Worm (Caenorhabditis elegans): ENCODE data around the gene fbxa-19.
"Not testable (repeated sequence)": the region's sequence is repeated elsewhere in the genome, so short reads cannot be mapped to it uniquely, and the experiment has no call there.

Gene fbxa-19

DNA sequence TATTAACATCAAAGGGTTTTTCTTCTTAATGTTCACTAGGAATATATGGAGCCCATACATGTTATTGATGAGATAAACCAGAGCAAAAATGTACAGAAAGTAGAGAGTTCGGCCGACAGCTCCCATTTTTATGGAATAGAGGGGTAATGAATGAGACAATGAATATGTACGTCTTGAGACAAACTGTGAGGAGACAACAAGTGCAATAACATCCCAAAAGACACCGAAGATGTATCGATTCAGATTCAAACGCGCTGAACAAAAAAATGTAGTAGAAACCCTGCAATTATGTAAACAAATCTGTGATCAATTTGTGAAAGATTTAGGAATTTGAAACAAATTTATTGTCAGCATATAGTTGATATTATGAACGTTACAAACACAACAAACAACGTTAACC, 31.8 kb downstream of the fbxa-19 start:
- no peak for TF ChIP-seq him-1 (tag; optimal IDR thresholded peaks at IDR 0.05)
- no peak for TF ChIP-seq W03F9.2 (tag; optimal IDR thresholded peaks at IDR 0.05)
- no peak for TF ChIP-seq dao-5 (tag; optimal IDR thresholded peaks at IDR 0.05)

DNA sequence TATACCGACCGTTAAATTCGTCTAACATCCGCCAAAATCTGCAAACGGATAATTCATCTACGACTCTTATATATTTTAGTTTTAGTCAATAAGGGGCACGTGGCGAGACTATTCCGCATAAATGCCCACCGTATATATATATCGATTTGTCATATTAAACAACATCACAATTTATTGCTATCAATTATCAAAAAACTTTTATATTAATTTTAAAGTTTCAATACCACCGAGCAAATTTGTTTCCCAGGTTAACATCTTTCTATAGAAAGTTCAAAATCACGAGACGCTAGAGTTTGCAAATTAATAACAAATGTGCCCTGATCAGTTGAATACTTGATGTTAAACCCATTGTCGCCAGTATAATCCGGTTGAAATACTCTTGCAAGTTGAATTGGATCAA, 32.3 kb downstream of the fbxa-19 start, which contains the start of gene Y82E9BL.5:
Gene Y82E9BL.5, minus strand, starts transcription at position 101 of the 400 bp plus-strand sequence.
- TF ChIP-seq him-1 (tag; optimal IDR thresholded peaks at IDR 0.05) (no peak), W03F9.2 (tag; optimal IDR thresholded peaks at IDR 0.05) (no peak), dao-5 (tag; optimal IDR thresholded peaks at IDR 0.05) (no peak)

DNA sequence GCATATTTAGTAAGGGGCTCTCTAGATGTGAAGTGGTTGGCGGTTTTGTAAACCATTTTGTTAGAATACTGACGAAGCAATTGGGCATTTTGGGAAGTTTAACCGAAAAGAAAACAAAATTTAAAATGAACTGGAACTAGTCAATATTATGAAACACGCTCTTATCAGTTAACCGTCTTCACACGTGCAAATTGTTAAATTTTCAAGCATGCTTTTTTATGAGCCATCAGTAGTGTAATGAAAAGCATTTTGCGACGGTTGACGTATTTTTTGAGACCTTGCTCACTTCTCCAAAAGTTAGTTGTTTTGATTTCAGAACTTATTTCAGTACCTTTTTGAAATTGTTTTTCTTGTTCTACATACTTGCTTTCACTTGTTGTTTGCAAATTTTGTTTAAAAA, 34.1 kb downstream of the fbxa-19 start, which contains the start of gene fbxa-25:
Gene fbxa-25, minus strand, starts transcription at position 138 of the 400 bp plus-strand sequence.
- TF ChIP-seq W03F9.2 (tag; optimal IDR thresholded peaks at IDR 0.05) (no peak), dao-5 (tag; optimal IDR thresholded peaks at IDR 0.05) (no peak), him-1 (tag; optimal IDR thresholded peaks at IDR 0.05) (no peak)

DNA sequence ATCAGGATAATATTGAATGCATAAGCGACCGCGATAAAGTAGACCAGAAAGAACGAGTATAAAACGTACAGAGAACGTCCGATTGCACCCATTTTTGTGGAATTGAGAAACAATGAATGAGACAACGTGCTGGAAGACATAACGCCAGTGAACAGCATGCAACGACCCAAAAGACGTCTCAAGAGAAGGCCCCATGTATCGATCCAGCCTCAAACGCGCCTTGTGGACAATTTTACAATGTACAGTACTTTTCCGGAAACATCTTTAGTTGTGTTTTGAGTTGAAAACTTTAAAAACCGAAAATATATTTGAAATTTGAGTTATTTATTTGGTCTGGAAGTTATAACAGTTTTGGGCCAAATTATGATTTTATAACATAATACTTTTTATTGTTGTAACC, 35.5 kb downstream of the fbxa-19 start, which contains the start of gene Y82E9BL.3:
Gene Y82E9BL.3, minus strand, starts transcription at position 101 of the 400 bp plus-strand sequence.
- TF ChIP-seq him-1 (tag; optimal IDR thresholded peaks at IDR 0.05) (no peak), dao-5 (tag; optimal IDR thresholded peaks at IDR 0.05) (no peak), W03F9.2 (tag; optimal IDR thresholded peaks at IDR 0.05) (no peak)

DNA sequence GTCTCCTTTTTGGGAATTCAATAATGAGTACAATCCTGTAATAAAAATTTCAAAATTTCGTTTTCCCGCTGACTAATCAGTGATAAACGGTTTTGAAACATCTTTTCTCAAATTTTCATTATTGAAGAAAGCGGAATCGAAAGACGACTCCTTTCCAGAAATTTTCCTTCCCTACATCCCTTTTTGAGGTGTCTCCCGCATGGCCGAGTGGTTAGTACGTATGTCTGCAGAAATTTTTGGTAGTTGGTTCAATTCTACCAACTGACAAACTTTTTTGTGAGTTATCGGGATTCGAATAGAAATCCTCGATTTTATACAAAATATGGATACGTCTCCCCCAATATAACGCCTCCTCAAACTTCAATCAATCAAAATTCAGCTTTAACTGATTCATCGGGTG, 39.3 kb downstream of the fbxa-19 start:
- no peak for TF ChIP-seq W03F9.2 (tag; optimal IDR thresholded peaks at IDR 0.05)
- TF ChIP-seq dao-5 (tag; optimal IDR thresholded peaks at IDR 0.05): no peak
- no peak for TF ChIP-seq him-1 (tag; optimal IDR thresholded peaks at IDR 0.05)

DNA sequence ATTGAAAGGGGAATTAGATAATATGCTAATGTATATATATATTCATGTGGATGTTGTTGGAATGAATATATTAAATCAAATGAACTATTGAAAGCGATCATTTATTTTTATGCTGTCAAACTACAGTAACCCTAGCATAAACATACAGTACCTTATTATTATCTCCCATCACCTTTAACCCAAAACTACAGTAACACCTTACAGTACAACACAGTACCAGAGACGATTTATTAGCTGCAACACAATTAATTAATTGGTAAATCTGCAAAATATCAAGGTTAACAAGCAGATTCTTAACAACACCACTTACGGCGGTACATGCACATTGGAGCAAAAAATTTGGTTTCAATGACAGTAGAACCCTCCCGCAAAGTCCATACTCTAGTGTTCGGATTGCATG, 40.1 kb downstream of the fbxa-19 start, which contains the start of gene Y82E9BL.1:
Gene Y82E9BL.1, minus strand, starts transcription at position 101 of the 400 bp plus-strand sequence.
- TF ChIP-seq dao-5 (tag; optimal IDR thresholded peaks at IDR 0.05): no peak
- TF ChIP-seq W03F9.2 (tag; optimal IDR thresholded peaks at IDR 0.05): no peak
- no peak for TF ChIP-seq him-1 (tag; optimal IDR thresholded peaks at IDR 0.05)

DNA sequence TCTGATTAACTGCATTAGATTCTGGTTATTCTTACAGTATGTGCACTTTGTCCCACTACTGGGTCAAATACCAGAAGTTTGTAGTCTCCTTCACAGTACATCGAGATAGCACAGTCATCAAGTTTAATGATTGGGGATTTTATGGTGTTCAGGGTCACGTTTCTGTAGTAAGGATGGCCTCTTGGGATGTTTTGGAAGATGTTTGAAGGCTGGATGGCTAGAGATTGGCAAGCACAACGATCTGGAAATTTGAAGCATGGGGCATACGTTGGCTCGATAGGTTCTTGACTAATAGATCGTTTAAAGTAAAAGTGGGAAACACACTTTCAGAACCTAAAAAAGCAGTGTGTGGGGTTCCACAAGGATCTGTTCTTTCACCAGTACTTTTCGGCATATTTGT, 42.8 kb downstream of the fbxa-19 start, which contains the start of gene Y82E9BR.8:
Gene Y82E9BR.8, minus strand, starts transcription at position 101 of the 400 bp plus-strand sequence.
- TF ChIP-seq W03F9.2, him-1, dao-5 (tag; optimal IDR thresholded peaks at IDR 0.05): not testable (repeated sequence)

DNA sequence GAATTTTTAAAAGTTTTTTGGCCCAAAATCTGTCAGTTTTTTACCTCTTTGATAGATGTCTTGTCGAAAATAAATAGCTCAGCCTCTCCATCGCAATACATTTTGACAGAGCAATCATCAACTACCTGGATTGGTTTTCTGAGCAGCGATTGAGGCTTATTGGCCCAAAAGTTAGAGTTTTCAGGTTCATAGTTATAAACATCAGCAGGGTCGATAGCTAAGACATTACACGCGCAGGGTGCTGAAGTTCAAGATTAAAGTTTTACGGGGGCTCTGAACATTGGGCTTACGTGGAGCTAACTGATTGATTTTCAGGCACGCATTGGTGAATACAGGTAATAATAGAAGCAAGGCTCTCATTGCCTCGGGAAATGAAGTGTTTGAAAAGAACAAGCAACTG, 44.5 kb downstream of the fbxa-19 start, which contains the start of gene Y82E9BR.9:
Gene Y82E9BR.9, minus strand, starts transcription at position 101 of the 400 bp plus-strand sequence.
- TF ChIP-seq dao-5 (tag; optimal IDR thresholded peaks at IDR 0.05) (no peak), W03F9.2 (tag; optimal IDR thresholded peaks at IDR 0.05) (no peak), him-1 (tag; optimal IDR thresholded peaks at IDR 0.05) (no peak)
